Worm (Caenorhabditis elegans) whole organism, L1 larva: ENCODE results near the gene srj-18.

Experiments used
- ceh-82 ChIP-seq, 3 experiments: fragments of 150-350 bp in 1 of 3; sonication (generic microtip) in 2 of 3; optimal IDR thresholded peaks; 2 replicates each; lab custom pipeline; 2014 to 2017; ENCODE audit warnings: missing biosample characterization in 3 of 3, missing genetic modification characterization in 3 of 3
- lin-15B ChIP-seq: fragments of 150-350 bp; sonication (generic microtip); optimal IDR thresholded peaks from 3 replicates; lab custom pipeline; 2014; ENCODE audit warnings: missing biosample characterization, missing genetic modification characterization
- lin-39 ChIP-seq: fragments of 150-350 bp; optimal IDR thresholded peaks from 2 replicates; lab custom pipeline; 2014; ENCODE audit warnings: missing biosample characterization, missing genetic modification reagents, missing genetic modification characterization
- mep-1 ChIP-seq: fragments of 150-350 bp; optimal IDR thresholded peaks from 2 replicates; lab custom pipeline; 2014; ENCODE audit warnings: missing biosample characterization, missing genetic modification characterization
- nhr-11 ChIP-seq: fragments of 150-350 bp; optimal IDR thresholded peaks from 2 replicates; lab custom pipeline; 2014; ENCODE audit warnings: missing biosample characterization, missing genetic modification characterization
- nhr-85 ChIP-seq: sonication (generic microtip); peaks from one replicate; lab custom pipeline; 2016; ENCODE audit warnings: missing genetic modification characterization, inconsistent platforms, missing compliant biosample characterization
- pag-3 ChIP-seq: sonication (generic microtip); optimal IDR thresholded peaks from 2 replicates; lab custom pipeline; 2017; ENCODE audit warnings: missing genetic modification characterization, mild to moderate bottlenecking, missing compliant biosample characterization, antibody characterized with exemption, borderline replicate concordance; ENCODE audit not compliant: insufficient read depth
- pqm-1 ChIP-seq: sonication (generic microtip); optimal IDR thresholded peaks from 3 replicates; lab custom pipeline; 2017; ENCODE audit warnings: missing biosample characterization, missing genetic modification characterization
- skn-1 ChIP-seq: fragments of 150-350 bp; optimal IDR thresholded peaks from 2 replicates; lab custom pipeline; 2014; ENCODE audit warnings: missing biosample characterization, missing genetic modification characterization
- snpc-4 ChIP-seq: fragments of 150-350 bp; optimal IDR thresholded peaks from 2 replicates; lab custom pipeline; 2014; ENCODE audit warnings: missing biosample characterization, missing genetic modification characterization
- unc-86 ChIP-seq: sonication (generic microtip); optimal IDR thresholded peaks from 2 replicates; lab custom pipeline; 2016; ENCODE audit warnings: missing genetic modification characterization, missing compliant biosample characterization

DNA sequence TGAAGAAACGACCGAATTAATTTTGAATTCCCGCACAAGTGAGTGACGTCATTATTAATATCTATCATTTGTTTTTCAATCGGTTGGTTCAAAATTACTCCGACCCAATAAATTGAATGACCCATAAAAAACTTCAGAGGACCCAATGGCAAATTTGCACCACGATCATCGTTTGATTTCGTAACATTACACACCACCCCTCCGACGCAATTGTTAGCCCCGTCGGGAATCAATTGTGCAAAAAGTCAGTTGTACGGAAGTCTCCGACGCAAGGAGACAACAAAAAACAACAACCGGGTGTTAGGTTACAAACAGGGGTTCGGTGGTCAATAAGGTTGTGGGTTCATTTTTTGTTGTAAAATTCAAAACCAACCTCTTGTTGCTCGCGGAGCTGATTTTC lies 27.8 kb downstream of the srj-18 start:
- TF ChIP-seq unc-86 (tag; lab: Kevin White, UChicago), result no peak
- TF ChIP-seq nhr-85, result no peak
- no peak for TF ChIP-seq lin-39 (tag; lab: Kevin White, UChicago)
- TF ChIP-seq lin-15B, result no peak
- no peak for TF ChIP-seq nhr-11 (tag; lab: Kevin White, UChicago)
- no peak for TF ChIP-seq mep-1
- TF ChIP-seq pqm-1, result no peak
- no peak for TF ChIP-seq pag-3 (tag; lab: Kevin White, UChicago)
- no peak for TF ChIP-seq snpc-4 (tag; lab: Kevin White, UChicago)
- TF ChIP-seq ceh-82 (tag; optimal IDR thresholded peaks at IDR 0.05; lab: Kevin White, UChicago), result no peak
- no peak for TF ChIP-seq skn-1 (tag; lab: Kevin White, UChicago)
